Worm (Caenorhabditis elegans) whole organism, L3 larva: ENCODE data around the gene C04A11.5.

Experiments
- R02D3.7 ChIP-seq: fragments of 150-350 bp; optimal IDR thresholded peaks from 2 replicates; lab custom pipeline; 2014; ENCODE audit warnings: missing biosample characterization, missing genetic modification characterization
- egl-27 ChIP-seq: sonication (generic microtip); optimal IDR thresholded peaks from 4 replicates; lab custom pipeline; 2017; ENCODE audit warnings: missing biosample characterization, missing genetic modification reagents, missing genetic modification characterization
- jun-1 ChIP-seq: fragments of 150-350 bp; optimal IDR thresholded peaks from 2 replicates; lab custom pipeline; 2014; ENCODE audit warnings: missing biosample characterization, missing genetic modification reagents, missing genetic modification characterization
- mdl-1 ChIP-seq: fragments of 150-350 bp; optimal IDR thresholded peaks from 2 replicates; lab custom pipeline; 2014; ENCODE audit warnings: missing biosample characterization, missing genetic modification characterization
- nhr-23 ChIP-seq: fragments of 150-350 bp; optimal IDR thresholded peaks from 2 replicates; lab custom pipeline; 2014; ENCODE audit warnings: missing biosample characterization, missing genetic modification reagents, missing genetic modification characterization
- nhr-28 ChIP-seq: fragments of 150-350 bp; optimal IDR thresholded peaks from 2 replicates; lab custom pipeline; 2014; ENCODE audit warnings: missing biosample characterization, missing genetic modification characterization
- nhr-43 ChIP-seq: sonication (generic microtip); optimal IDR thresholded peaks from 2 replicates; lab custom pipeline; 2016; ENCODE audit warnings: mild to moderate bottlenecking, missing genetic modification characterization, missing compliant biosample characterization; ENCODE audit not compliant: poor library complexity, severe bottlenecking
- nhr-76 ChIP-seq: fragments of 150-350 bp; sonication (generic microtip); optimal IDR thresholded peaks from 5 replicates; lab custom pipeline; 2014; ENCODE audit warnings: missing biosample characterization, missing genetic modification characterization
- pha-4 ChIP-seq: fragments of 150-350 bp; optimal IDR thresholded peaks from 2 replicates; lab custom pipeline; 2014; ENCODE audit warnings: missing biosample characterization, missing genetic modification reagents, missing genetic modification characterization
- pqm-1 ChIP-seq: fragments of 150-350 bp; optimal IDR thresholded peaks from 2 replicates; lab custom pipeline; 2017; ENCODE audit warnings: missing biosample characterization, missing genetic modification characterization, inconsistent platforms
- skn-1 ChIP-seq: fragments of 150-350 bp; optimal IDR thresholded peaks from 2 replicates; lab custom pipeline; 2014; ENCODE audit warnings: missing biosample characterization, missing genetic modification characterization
- tbx-2 ChIP-seq: sonication (generic microtip); optimal IDR thresholded peaks from 2 replicates; lab custom pipeline; 2016; ENCODE audit warnings: mild to moderate bottlenecking, missing genetic modification characterization, missing compliant biosample characterization
- zag-1 ChIP-seq: fragments of 150-350 bp; optimal IDR thresholded peaks from 2 replicates; lab custom pipeline; 2014; ENCODE audit warnings: missing biosample characterization, missing genetic modification characterization

- no peak for TF ChIP-seq pqm-1 (tag; lab: Kevin White, UChicago)
- no peak for TF ChIP-seq nhr-76
- no peak for TF ChIP-seq mdl-1 (tag; lab: Kevin White, UChicago)
- TF ChIP-seq zag-1 (tag; lab: Kevin White, UChicago): no peak
- TF ChIP-seq tbx-2 (tag; lab: Kevin White, UChicago): no peak
- TF ChIP-seq egl-27: no peak
- no peak for TF ChIP-seq pha-4 (tag; lab: Kevin White, UChicago)
- no peak for TF ChIP-seq skn-1 (tag; lab: Kevin White, UChicago)
- TF ChIP-seq nhr-23 (tag; lab: Kevin White, UChicago): no peak
- TF ChIP-seq jun-1 (tag; lab: Kevin White, UChicago): no peak
- TF ChIP-seq nhr-43 (tag; lab: Kevin White, UChicago): no peak
- TF ChIP-seq nhr-28 (tag; lab: Kevin White, UChicago): no peak
- TF ChIP-seq R02D3.7 (tag; lab: Kevin White, UChicago): no peak
Measured at ce11 chrX:13713857-13714256, 49.5 kb downstream of the C04A11.5 start, which contains the start of gene K11E4.1.
